Fruit fly (Drosophila melanogaster) whole organism, adult: ENCODE results near the gene Sfp36F.

Source experiments
- CG11617 ChIP-seq: fragments of 200-800 bp; sonication (Bioruptor generic); optimal IDR thresholded peaks from 2 replicates; lab custom pipeline; 2017; ENCODE audit warnings: mild to moderate bottlenecking, missing biosample characterization, missing genetic modification reagents, missing genetic modification characterization
- CG12768 ChIP-seq: fragments of 200-800 bp; sonication (Bioruptor generic); optimal IDR thresholded peaks from 2 replicates; lab custom pipeline; 2017; ENCODE audit warnings: missing biosample characterization, missing genetic modification characterization, mild to moderate bottlenecking, moderate library complexity, missing genetic modification reagents
- CG14711 ChIP-seq: fragments of 200-800 bp; sonication (Bioruptor generic); optimal IDR thresholded peaks from 2 replicates; lab custom pipeline; 2018; ENCODE audit warnings: missing biosample characterization, mild to moderate bottlenecking, missing genetic modification characterization, moderate library complexity
- CG1620 ChIP-seq: fragments of 200-800 bp; sonication (Bioruptor generic); optimal IDR thresholded peaks from 2 replicates; lab custom pipeline; 2016; ENCODE audit warnings: missing biosample characterization, missing genetic modification characterization
- CG33017 ChIP-seq: fragments of 200-800 bp; sonication (Bioruptor generic); optimal IDR thresholded peaks from 2 replicates; lab custom pipeline; 2018; ENCODE audit warnings: missing biosample characterization, mild to moderate bottlenecking, missing genetic modification characterization, moderate library complexity
- CG5204 ChIP-seq: fragments of 200-800 bp; sonication (Bioruptor generic); optimal IDR thresholded peaks from 2 replicates; lab custom pipeline; 2016; ENCODE audit warnings: missing biosample characterization, missing genetic modification characterization
- CG7045 ChIP-seq: fragments of 200-800 bp; sonication (Bioruptor generic); optimal IDR thresholded peaks from 2 replicates; lab custom pipeline; 2017; ENCODE audit warnings: missing biosample characterization, mild to moderate bottlenecking, missing genetic modification characterization
- CG7101 ChIP-seq: fragments of 200-800 bp; sonication (Bioruptor generic); optimal IDR thresholded peaks from 2 replicates; lab custom pipeline; 2018; ENCODE audit warnings: missing biosample characterization, mild to moderate bottlenecking, missing genetic modification characterization, moderate library complexity
- Clk ChIP-seq: fragments of 200-800 bp; sonication (Bioruptor generic); optimal IDR thresholded peaks from 2 replicates; lab custom pipeline; 2017; ENCODE audit warnings: missing biosample characterization, missing genetic modification characterization
- Crg-1 ChIP-seq: fragments of 200-800 bp; sonication (Bioruptor generic); optimal IDR thresholded peaks from 2 replicates; lab custom pipeline; 2016; ENCODE audit warnings: missing biosample characterization, missing genetic modification characterization
- Hr96 ChIP-seq: fragments of 200-800 bp; sonication (Bioruptor generic); optimal IDR thresholded peaks from 2 replicates; lab custom pipeline; 2016; ENCODE audit warnings: missing biosample characterization, missing genetic modification characterization
- Mnt ChIP-seq: fragments of 200-800 bp; sonication (Bioruptor generic); optimal IDR thresholded peaks from 2 replicates; lab custom pipeline; 2016; ENCODE audit warnings: missing biosample characterization, mild to moderate bottlenecking, missing genetic modification characterization
- bab1 ChIP-seq: fragments of 200-800 bp; sonication (Bioruptor generic); optimal IDR thresholded peaks from 3 replicates; lab custom pipeline; 2019; ENCODE audit warnings: missing biosample characterization, mild to moderate bottlenecking, missing genetic modification characterization, moderate library complexity
- cic ChIP-seq: fragments of 200-800 bp; sonication (Bioruptor generic); optimal IDR thresholded peaks from 2 replicates; lab custom pipeline; 2017; ENCODE audit warnings: missing biosample characterization, mild to moderate bottlenecking, missing genetic modification characterization, moderate library complexity
- cnc ChIP-seq, 2 experiments: fragments of >200 bp; optimal IDR thresholded peaks; 2 replicates each; lab custom pipeline; 2017
- kay ChIP-seq: fragments of 200-800 bp; sonication (Bioruptor generic); peaks from one replicate; lab custom pipeline; 2016; ENCODE audit warnings: missing biosample characterization, missing genetic modification characterization, borderline replicate concordance
- ovo ChIP-seq: fragments of 200-800 bp; sonication (Bioruptor generic); optimal IDR thresholded peaks from 2 replicates; lab custom pipeline; 2016; ENCODE audit warnings: missing biosample characterization, missing genetic modification characterization
- pad ChIP-seq: fragments of 200-800 bp; sonication (Bioruptor generic); optimal IDR thresholded peaks from 3 replicates; lab custom pipeline; 2017; ENCODE audit warnings: missing biosample characterization, missing genetic modification characterization, mild to moderate bottlenecking, moderate library complexity, missing genetic modification reagents
- tj ChIP-seq: fragments of 200-800 bp; sonication (Bioruptor generic); optimal IDR thresholded peaks from 3 replicates; lab custom pipeline; 2017; ENCODE audit warnings: missing biosample characterization, mild to moderate bottlenecking, missing genetic modification characterization, moderate library complexity
- toe ChIP-seq: fragments of 200-800 bp; sonication (Bioruptor generic); optimal IDR thresholded peaks from 2 replicates; lab custom pipeline; 2016; ENCODE audit warnings: missing biosample characterization, missing genetic modification characterization

Sfp36F gene

dm6 chr2L:18312309-18312708, 20.0 kb downstream of the Sfp36F start:
- TF ChIP-seq Mnt (GFP tag; lab: Kevin White, UChicago): no peak
- no peak for TF ChIP-seq CG7101
- no peak for TF ChIP-seq Hr96
- TF ChIP-seq CG1620: no peak
- no peak for TF ChIP-seq bab1 (GFP tag; lab: Kevin White, UChicago)
- TF ChIP-seq kay (GFP tag; lab: Kevin White, UChicago): no peak
- TF ChIP-seq Crg-1 (GFP tag; lab: Kevin White, UChicago): no peak

DNA sequence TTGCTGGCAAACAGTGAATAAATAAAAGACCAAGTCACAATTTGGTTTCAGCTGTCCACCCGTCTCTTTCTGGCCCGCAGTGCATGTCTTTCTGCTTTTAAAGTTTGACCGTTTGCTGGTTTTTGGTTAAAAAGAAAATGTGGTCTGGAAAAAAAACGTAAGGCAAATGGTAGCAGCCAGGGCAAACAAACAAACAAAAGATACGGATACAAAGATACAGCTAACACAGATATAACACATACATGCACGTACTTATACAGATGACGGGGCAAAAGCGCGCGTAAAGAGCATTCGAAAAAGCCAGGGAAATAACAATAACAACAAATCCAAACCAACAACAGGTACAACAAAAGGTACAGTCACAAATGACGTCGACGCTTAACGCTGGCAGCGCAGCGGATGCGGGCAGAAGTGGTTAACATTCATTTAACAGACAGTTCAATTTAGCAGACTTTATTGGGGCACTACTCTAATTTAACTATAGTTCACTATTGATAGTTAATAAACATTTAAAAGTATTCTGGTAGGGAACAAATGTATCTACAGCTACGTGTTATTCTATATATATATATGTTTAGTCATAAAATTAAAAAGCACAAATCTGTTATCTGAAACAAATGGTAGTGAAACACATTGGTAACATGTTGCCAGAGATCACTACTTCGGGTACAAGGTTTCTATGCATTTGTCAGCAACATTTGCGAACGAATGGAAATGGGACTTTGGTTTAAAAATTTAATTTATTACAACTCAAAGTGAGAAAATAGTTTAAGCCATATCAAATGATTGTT, 21.8 kb downstream of the Sfp36F start:
- TF ChIP-seq CG7045 (GFP tag; lab: Kevin White, UChicago) (no peak), CG1620 (no peak), CG33017 (tag; lab: Kevin White, UChicago) (no peak), cic (no peak), CG5204 (GFP tag; lab: Kevin White, UChicago) (no peak), CG14711 (no peak), kay (GFP tag; lab: Kevin White, UChicago) (peak; percentile 87), CG12768 (GFP tag; lab: Kevin White, UChicago) (no peak), CG7101 (no peak)

- TF ChIP-seq pad (no peak), CG11617 (no peak), CG7101 (no peak), cic (no peak), CG33017 (tag; lab: Kevin White, UChicago) (no peak), tj (no peak), Clk (no peak), kay (GFP tag; lab: Kevin White, UChicago) (no peak), CG7045 (GFP tag; lab: Kevin White, UChicago) (no peak)
Measured at dm6 chr2L:18315454-18315853, 23.1 kb downstream of the Sfp36F start.

dm6 chr2L:18319577-18320316, 27.4 kb downstream of the Sfp36F start, which contains the start of gene Fas3:
TSS of gene Fas3 (plus strand) at chr2L:18320102.
- TF ChIP-seq kay (GFP tag; lab: Kevin White, UChicago) (no peak), CG11617 (no peak), CG7045 (GFP tag; lab: Kevin White, UChicago) (peak; percentile 10), ovo (GFP tag; lab: Kevin White, UChicago) (no peak), cic (peak; percentile 9), Hr96 (no peak), tj (peak; percentile 17), bab1 (GFP tag; lab: Kevin White, UChicago) (peak; percentile 49)

- TF ChIP-seq ovo (GFP tag; lab: Kevin White, UChicago): no peak
- no peak for TF ChIP-seq CG7101
- TF ChIP-seq tj: no peak
- no peak for TF ChIP-seq CG12768 (GFP tag; lab: Kevin White, UChicago)
- no peak for TF ChIP-seq CG1620
- no peak for TF ChIP-seq bab1 (GFP tag; lab: Kevin White, UChicago)
- TF ChIP-seq Clk: no peak
- no peak for TF ChIP-seq CG14711
- no peak for TF ChIP-seq CG33017 (tag; lab: Kevin White, UChicago)
- TF ChIP-seq kay (GFP tag; lab: Kevin White, UChicago): no peak
- TF ChIP-seq CG7045 (GFP tag; lab: Kevin White, UChicago): no peak
- TF ChIP-seq CG11617: no peak
- TF ChIP-seq cnc (optimal IDR thresholded peaks at IDR 0.05; lab: Kevin White, UChicago): no peak
- no peak for TF ChIP-seq toe
- TF ChIP-seq pad: no peak
Measured at dm6 chr2L:18320933-18321332, 28.6 kb downstream of the Sfp36F start.

DNA sequence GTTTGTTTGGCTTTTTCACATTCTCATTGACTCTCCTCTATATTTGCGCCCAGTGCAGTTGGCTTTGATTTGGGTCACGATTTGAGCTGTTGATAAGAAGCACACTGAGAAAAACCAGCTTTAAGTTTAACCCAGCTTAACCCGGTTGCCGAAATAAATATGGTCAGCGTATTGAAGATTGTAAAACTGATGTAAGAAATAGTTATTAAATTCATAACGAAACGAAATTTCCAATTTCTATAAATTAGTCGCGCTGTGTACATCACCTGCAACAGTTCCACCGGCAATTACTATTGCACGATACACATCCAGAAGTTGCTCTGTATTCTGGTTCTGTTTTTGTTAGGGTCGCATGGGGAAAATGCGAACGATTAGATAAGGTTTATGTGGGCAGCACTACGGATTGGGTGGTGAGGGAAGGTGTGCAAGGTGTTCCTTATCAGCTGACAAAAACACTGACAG, 32.8 kb downstream of the Sfp36F start:
- TF ChIP-seq CG1620 (peak; percentile 5), CG5204 (GFP tag; lab: Kevin White, UChicago) (peak; percentile 79), toe (peak; percentile 58), Mnt (GFP tag; lab: Kevin White, UChicago) (peak; percentile 63), CG12768 (GFP tag; lab: Kevin White, UChicago) (peak; percentile 76), CG7101 (peak; percentile 80), ovo (GFP tag; lab: Kevin White, UChicago) (peak; percentile 6), cic (peak; percentile 20), cnc (optimal IDR thresholded peaks at IDR 0.05; lab: Kevin White, UChicago) (no peak), Clk (peak; percentile 56), CG33017 (tag; lab: Kevin White, UChicago) (peak; percentile 79), bab1 (GFP tag; lab: Kevin White, UChicago) (peak; percentile 41), CG11617 (peak; percentile 72), Hr96 (peak; percentile 72), kay (GFP tag; lab: Kevin White, UChicago) (peak; percentile 59), Crg-1 (GFP tag; lab: Kevin White, UChicago) (peak; percentile 37), CG7045 (GFP tag; lab: Kevin White, UChicago) (peak; percentile 81), pad (peak; percentile 30), tj (peak; percentile 41), CG14711 (peak; percentile 63)
